Fruit fly (Drosophila melanogaster) whole organism, embryonic: Measurements from ENCODE around the gene Prosbeta2.
A peak's percentile ranks its signal among the peaks of the same experiment; 100 is the strongest.

ENCODE experiments used
- Awh ChIP-seq: fragments of 200-800 bp; sonication (Bioruptor generic); IDR thresholded peaks from 2 replicates; pipeline ENCODE4, ENCODE4 v1.3.6; 2022; ENCODE audit warnings: missing biosample characterization, missing genetic modification characterization
- CG1024 ChIP-seq: fragments of 200-800 bp; sonication (Bioruptor generic); IDR thresholded peaks from 2 replicates; pipeline ENCODE4 v1.3.6; 2022; ENCODE audit warnings: missing biosample characterization, missing genetic modification characterization
- CG10366 ChIP-seq: fragments of 200-800 bp; sonication (Bioruptor generic); IDR thresholded peaks from 2 replicates; pipeline ENCODE4 v1.3.6; 2022; ENCODE audit warnings: missing biosample characterization, missing genetic modification characterization
- CG10431 ChIP-seq: fragments of 200-800 bp; sonication (Bioruptor generic); optimal IDR thresholded peaks from 3 replicates; lab custom pipeline; 2018; ENCODE audit warnings: missing biosample characterization, mild to moderate bottlenecking, missing genetic modification characterization
- CG11504 ChIP-seq: fragments of 200-800 bp; sonication (Bioruptor generic); optimal IDR thresholded peaks from 3 replicates; lab custom pipeline; 2019; ENCODE audit warnings: missing biosample characterization, mild to moderate bottlenecking, missing genetic modification characterization, moderate library complexity
- CG12299 ChIP-seq: fragments of 200-800 bp; sonication (Bioruptor generic); optimal IDR thresholded peaks from 2 replicates; lab custom pipeline; 2018; ENCODE audit warnings: missing biosample characterization, mild to moderate bottlenecking, missing genetic modification characterization
- CG12942 ChIP-seq: fragments of 200-800 bp; sonication (Bioruptor generic); optimal IDR thresholded peaks from 3 replicates; lab custom pipeline; 2016; ENCODE audit warnings: missing biosample characterization, missing genetic modification characterization
- CG13624 ChIP-seq: fragments of 200-800 bp; sonication (Bioruptor generic); optimal IDR thresholded peaks from 2 replicates; lab custom pipeline; 2016; ENCODE audit warnings: missing biosample characterization, missing genetic modification characterization
- CG15269 ChIP-seq: fragments of 200-800 bp; sonication (Bioruptor generic); optimal IDR thresholded peaks from 2 replicates; lab custom pipeline; 2018; ENCODE audit warnings: missing biosample characterization, mild to moderate bottlenecking, missing genetic modification characterization, moderate library complexity
- CG15479 ChIP-seq: fragments of 200-800 bp; sonication (Bioruptor generic); optimal IDR thresholded peaks from 3 replicates; lab custom pipeline; 2019; ENCODE audit warnings: missing biosample characterization, mild to moderate bottlenecking, missing genetic modification characterization, moderate library complexity
- CG1602 ChIP-seq: fragments of 200-800 bp; sonication (Bioruptor generic); optimal IDR thresholded peaks from 3 replicates; lab custom pipeline; 2016; ENCODE audit warnings: missing biosample characterization, missing genetic modification characterization
- CG1603 ChIP-seq: fragments of 200-800 bp; sonication (Bioruptor generic); optimal IDR thresholded peaks from 2 replicates; lab custom pipeline; 2019; ENCODE audit warnings: missing biosample characterization, mild to moderate bottlenecking, missing genetic modification characterization, moderate library complexity
- CG16779 ChIP-seq: fragments of 200-800 bp; sonication (Bioruptor generic); IDR thresholded peaks from 2 replicates; pipeline ENCODE4 v1.3.6; 2022; ENCODE audit warnings: missing biosample characterization, missing genetic modification characterization
- CG16813 ChIP-seq: fragments of 200-800 bp; sonication (Bioruptor generic); IDR thresholded peaks from 3 replicates; pipeline ENCODE4 v1.3.6; 2022; ENCODE audit warnings: missing biosample characterization, missing genetic modification characterization; ENCODE audit not compliant: partially characterized antibody
- CG16863 ChIP-seq: fragments of 200-800 bp; sonication (Bioruptor generic); optimal IDR thresholded peaks from 3 replicates; lab custom pipeline; 2016; ENCODE audit warnings: missing biosample characterization, missing genetic modification characterization
- CG17361 ChIP-seq: fragments of 200-800 bp; sonication (Bioruptor generic); IDR thresholded peaks from 3 replicates; pipeline ENCODE4 v1.3.6; 2022; ENCODE audit warnings: missing biosample characterization, missing genetic modification characterization
- CG17829 ChIP-seq: fragments of 200-800 bp; optimal IDR thresholded peaks from 2 replicates; lab custom pipeline; 2019; ENCODE audit warnings: missing biosample characterization, mild to moderate bottlenecking, missing genetic modification characterization, moderate library complexity
- CG2199 ChIP-seq: fragments of 200-800 bp; sonication (Bioruptor generic); IDR thresholded peaks from 3 replicates; pipeline ENCODE4 v1.3.6; 2022; ENCODE audit warnings: missing biosample characterization, missing genetic modification characterization
- CG3281 ChIP-seq: fragments of 200-800 bp; sonication (Bioruptor generic); optimal IDR thresholded peaks from 3 replicates; lab custom pipeline; 2017; ENCODE audit warnings: missing biosample characterization, mild to moderate bottlenecking, missing genetic modification characterization
- CG4282 ChIP-seq: fragments of 200-800 bp; sonication (Bioruptor generic); optimal IDR thresholded peaks from 2 replicates; lab custom pipeline; 2016; ENCODE audit warnings: missing biosample characterization, missing genetic modification characterization
- CG4424 ChIP-seq: fragments of 200-800 bp; sonication (Bioruptor generic); optimal IDR thresholded peaks from 3 replicates; lab custom pipeline; 2016; ENCODE audit warnings: missing biosample characterization, missing genetic modification characterization
- CG7963 ChIP-seq: fragments of 200-800 bp; sonication (Bioruptor generic); IDR thresholded peaks from 3 replicates; pipeline ENCODE4 v1.3.6; 2022; ENCODE audit warnings: missing biosample characterization, missing genetic modification characterization; ENCODE audit not compliant: partially characterized antibody
- CTCF ChIP-seq: fragments of 200-800 bp; sonication (Bioruptor generic); optimal IDR thresholded peaks from 2 replicates; lab custom pipeline; 2017; ENCODE audit warnings: missing biosample characterization, mild to moderate bottlenecking, missing genetic modification characterization, moderate library complexity
- Dp ChIP-seq: fragments of 200-800 bp; sonication (Bioruptor generic); optimal IDR thresholded peaks from 2 replicates; lab custom pipeline; 2018; ENCODE audit warnings: missing biosample characterization, mild to moderate bottlenecking, missing genetic modification characterization, moderate library complexity
- Hmx ChIP-seq: fragments of 200-800 bp; sonication (Bioruptor generic); optimal IDR thresholded peaks from 2 replicates; lab custom pipeline; 2016; ENCODE audit warnings: missing biosample characterization, missing genetic modification characterization
- Hr39 ChIP-seq: fragments of >200 bp; optimal IDR thresholded peaks from 2 replicates; lab custom pipeline; 2017
- Hr51 ChIP-seq, 2 experiments: fragments of 200-800 bp; sonication (Bioruptor generic); optimal IDR thresholded peaks; 2 replicates in 1 of 2; 3 replicates in 1 of 2; lab custom pipeline; 2016 to 2018; ENCODE audit warnings: missing biosample characterization in 2 of 2, missing genetic modification characterization in 2 of 2, mild to moderate bottlenecking in 1 of 2, moderate library complexity in 1 of 2
- Hsf ChIP-seq: fragments of 200-800 bp; sonication (Bioruptor generic); optimal IDR thresholded peaks from 3 replicates; lab custom pipeline; 2016; ENCODE audit warnings: missing biosample characterization, missing genetic modification characterization
- Lhr ChIP-seq: fragments of 200-800 bp; sonication (Bioruptor generic); optimal IDR thresholded peaks from 3 replicates; lab custom pipeline; 2017; ENCODE audit warnings: mild to moderate bottlenecking, missing biosample characterization, missing genetic modification reagents, missing genetic modification characterization
- NfI ChIP-seq: fragments of 200-800 bp; sonication (Bioruptor generic); optimal IDR thresholded peaks from 3 replicates; lab custom pipeline; 2018; ENCODE audit warnings: missing biosample characterization, mild to moderate bottlenecking, missing genetic modification characterization, moderate library complexity
- Opbp ChIP-seq: fragments of 200-800 bp; sonication (Bioruptor generic); IDR thresholded peaks from 3 replicates; pipeline ENCODE4 v1.3.6; 2022; ENCODE audit warnings: missing biosample characterization, missing genetic modification characterization; ENCODE audit not compliant: partially characterized antibody
- Xrp1 ChIP-seq: fragments of 200-800 bp; sonication (Bioruptor generic); IDR thresholded peaks from 2 replicates; pipeline ENCODE4 v1.3.6; 2022; ENCODE audit warnings: missing biosample characterization, missing genetic modification characterization
- al ChIP-seq: fragments of 200-800 bp; sonication (Bioruptor generic); IDR thresholded peaks from 2 replicates; pipeline ENCODE4 v1.3.6; 2022; ENCODE audit warnings: missing biosample characterization, missing genetic modification characterization
- ap ChIP-seq: fragments of 200-800 bp; sonication (Bioruptor generic); IDR thresholded peaks from 2 replicates; pipeline ENCODE4 v1.3.6; 2022; ENCODE audit warnings: missing biosample characterization, missing genetic modification characterization
- ara ChIP-seq: fragments of 200-800 bp; sonication (Bioruptor generic); IDR thresholded peaks from 2 replicates; pipeline ENCODE4 v1.3.6; 2022; ENCODE audit warnings: missing biosample characterization, missing genetic modification characterization
- ato ChIP-seq: fragments of 200-800 bp; sonication (Bioruptor generic); IDR thresholded peaks from 2 replicates; pipeline ENCODE4 v1.3.6; 2022; ENCODE audit warnings: missing biosample characterization, missing genetic modification characterization; ENCODE audit not compliant: partially characterized antibody
- az2 ChIP-seq: fragments of 200-800 bp; sonication (Bioruptor generic); optimal IDR thresholded peaks from 3 replicates; lab custom pipeline; 2016; ENCODE audit warnings: missing biosample characterization, missing genetic modification characterization
- br ChIP-seq: fragments of >200 bp; optimal IDR thresholded peaks from 2 replicates; lab custom pipeline; 2017
- cas ChIP-seq: fragments of 200-800 bp; sonication (Bioruptor generic); IDR thresholded peaks from 2 replicates; pipeline ENCODE4 v1.3.6; 2022; ENCODE audit warnings: missing biosample characterization, missing genetic modification characterization
- chm ChIP-seq: fragments of 200-800 bp; sonication (Bioruptor generic); IDR thresholded peaks from 2 replicates; pipeline ENCODE4 v1.3.6; 2022; ENCODE audit warnings: missing biosample characterization, missing genetic modification characterization
- chn ChIP-seq: fragments of 200-800 bp; sonication (Bioruptor generic); optimal IDR thresholded peaks from 2 replicates; lab custom pipeline; 2016; ENCODE audit warnings: missing biosample characterization, missing genetic modification characterization
- dati ChIP-seq: fragments of 200-800 bp; sonication (Bioruptor generic); IDR thresholded peaks from 2 replicates; pipeline ENCODE4 v1.3.6; 2022; ENCODE audit warnings: missing biosample characterization, missing genetic modification characterization
- dmrt11E ChIP-seq: fragments of 200-800 bp; sonication (Bioruptor generic); optimal IDR thresholded peaks from 3 replicates; lab custom pipeline; 2018; ENCODE audit warnings: missing biosample characterization, mild to moderate bottlenecking, missing genetic modification characterization, moderate library complexity
- gt ChIP-seq: fragments of 200-800 bp; sonication (Bioruptor generic); IDR thresholded peaks from 2 replicates; pipeline ENCODE4 v1.3.6; 2022; ENCODE audit warnings: missing biosample characterization, missing genetic modification characterization
- ham ChIP-seq: fragments of 200-800 bp; sonication (Bioruptor generic); IDR thresholded peaks from 2 replicates; pipeline ENCODE4 v1.3.6; 2022; ENCODE audit warnings: missing biosample characterization, missing genetic modification characterization
- lola ChIP-seq, 3 experiments: fragments of >200 bp in 2 of 3; fragments of 200-800 bp in 1 of 3; sonication (Bioruptor generic) in 1 of 3; optimal IDR thresholded peaks; 2 replicates each; lab custom pipeline; 2017 to 2019; ENCODE audit warnings: missing biosample characterization in 3 of 3, missing genetic modification characterization in 3 of 3, mild to moderate bottlenecking in 1 of 3, moderate library complexity in 1 of 3
- mam ChIP-seq: fragments of 200-800 bp; sonication (Bioruptor generic); optimal IDR thresholded peaks from 3 replicates; lab custom pipeline; 2016; ENCODE audit warnings: missing biosample characterization, missing genetic modification characterization
- mld ChIP-seq: fragments of 200-800 bp; sonication (Bioruptor generic); IDR thresholded peaks from 3 replicates; pipeline ENCODE4 v1.3.6; 2022; ENCODE audit warnings: missing biosample characterization, missing genetic modification characterization; ENCODE audit not compliant: partially characterized antibody
- prd ChIP-seq, 3 experiments: fragments of >200 bp in 2 of 3; fragments of 200-800 bp in 1 of 3; sonication (Bioruptor generic) in 1 of 3; optimal IDR thresholded peaks in 2 of 3; IDR thresholded peaks in 1 of 3; 2 replicates in 2 of 3; 3 replicates in 1 of 3; pipeline versions ENCODE4 v1.3.6 to Lab custom; 2017 to 2022; ENCODE audit warnings: missing biosample characterization in 1 of 3, missing genetic modification characterization in 1 of 3
- stwl ChIP-seq: fragments of 200-800 bp; sonication (Bioruptor generic); optimal IDR thresholded peaks from 3 replicates; lab custom pipeline; 2018; ENCODE audit warnings: missing biosample characterization, mild to moderate bottlenecking, missing genetic modification characterization, moderate library complexity
- tll ChIP-seq, 2 experiments: fragments of 200-800 bp in 1 of 2; fragments of >200 bp in 1 of 2; sonication (Bioruptor generic) in 1 of 2; optimal IDR thresholded peaks; 2 replicates each; lab custom pipeline; 2017 to 2019; ENCODE audit warnings: missing biosample characterization in 2 of 2, missing genetic modification characterization in 2 of 2, mild to moderate bottlenecking in 1 of 2, moderate library complexity in 1 of 2

Prosbeta2 gene

DNA sequence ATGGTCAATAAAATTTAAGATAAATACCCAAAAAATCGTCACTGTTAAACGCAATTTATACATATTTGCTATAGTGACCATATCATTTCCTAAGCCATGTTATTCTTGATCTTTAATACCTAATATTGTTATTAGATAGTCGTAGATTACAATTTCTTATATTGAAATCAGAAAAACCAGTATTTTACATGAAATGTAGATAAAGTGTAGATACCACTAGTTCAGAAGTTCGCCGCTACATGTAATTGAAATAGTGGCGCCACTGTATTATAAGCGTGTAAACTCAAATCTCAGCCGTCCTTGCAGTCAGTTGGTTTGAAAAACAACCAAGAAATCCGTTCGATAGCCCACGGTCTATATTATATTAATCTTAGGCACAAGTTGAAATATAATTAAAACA lies 48.3 kb downstream of the Prosbeta2 start (continued):
- 0 out of 2 replicates have a peak, but pooled peaks have one; percentile 5 for TF ChIP-seq ara (GFP tag; lab: Robert Waterston, UW)
- peak; percentile 57 for TF ChIP-seq stwl
- no peak for TF ChIP-seq CG15269 (tag; lab: Kevin White, UChicago)
- no peak for TF ChIP-seq chm (GFP tag; lab: Robert Waterston, UW)
- TF ChIP-seq ap (GFP tag; lab: Robert Waterston, UW), result no peak
- no peak for TF ChIP-seq Awh (GFP tag; lab: Robert Waterston, UW)
- no peak for TF ChIP-seq CG15479 (GFP tag; lab: Kevin White, UChicago)
- TF ChIP-seq al (GFP tag; lab: Robert Waterston, UW), result no peak
- no peak for TF ChIP-seq CG12299 (tag; lab: Kevin White, UChicago)
- peak; percentile 1 for TF ChIP-seq NfI (GFP tag; lab: Kevin White, UChicago)
- no peak for TF ChIP-seq tll (GFP tag; optimal IDR thresholded peaks at IDR 0.05; lab: Kevin White, UChicago)
- TF ChIP-seq dmrt11E (tag; lab: Kevin White, UChicago), result peak; percentile 21
- no peak for TF ChIP-seq CG16779 (GFP tag; lab: Robert Waterston, UW)
- peak; percentile 15 for TF ChIP-seq CG1603 (tag; lab: Kevin White, UChicago)
- TF ChIP-seq CG4282 (GFP tag; lab: Kevin White, UChicago), result no peak
- TF ChIP-seq br (lab: Kevin White, UChicago), result no peak
- peak; percentile 7 for TF ChIP-seq az2
- TF ChIP-seq CG16863, result no peak
- TF ChIP-seq CG13624 (GFP tag; lab: Kevin White, UChicago), result no peak
- TF ChIP-seq CG17361 (GFP tag; lab: Robert Waterston, UW), result 0 out of 3 replicates have a peak, but pooled peaks have one; percentile 10
- no peak for TF ChIP-seq CG10431
- TF ChIP-seq cas (GFP tag; lab: Robert Waterston, UW), result no peak
- TF ChIP-seq CG4424 (GFP tag; lab: Kevin White, UChicago), result no peak
- no peak for TF ChIP-seq CG10366 (GFP tag; lab: Robert Waterston, UW)
- peak; percentile 28 for TF ChIP-seq Hsf (GFP tag; lab: Kevin White, UChicago)
- TF ChIP-seq prd (optimal IDR thresholded peaks at IDR 0.05; lab: Kevin White, UChicago), result no peak
- TF ChIP-seq prd (GFP tag; IDR thresholded peaks at IDR 0.05; lab: Robert Waterston, UW), result no peak
- no peak for TF ChIP-seq CG3281 (GFP tag; lab: Kevin White, UChicago)
- no peak for TF ChIP-seq CG12942 (GFP tag; lab: Kevin White, UChicago)
- no peak for TF ChIP-seq chn (GFP tag; lab: Kevin White, UChicago)
- peak; percentile 2; the same call in 1 of the 2 replicates for TF ChIP-seq CG1024 (GFP tag; lab: Robert Waterston, UW)
- no peak for TF ChIP-seq Hr39 (lab: Kevin White, UChicago)
- TF ChIP-seq Dp (GFP tag; lab: Kevin White, UChicago), result peak; percentile 11
- TF ChIP-seq gt, result no peak
- TF ChIP-seq mld (GFP tag; lab: Robert Waterston, UW), result no peak
- peak in 1 of 2 experiments; percentile 14 for TF ChIP-seq Hr51 (GFP tag; optimal IDR thresholded peaks at IDR 0.05; lab: Kevin White, UChicago)
- no peak for TF ChIP-seq Xrp1
- TF ChIP-seq ato (GFP tag; lab: Robert Waterston, UW), result no peak
- TF ChIP-seq ham (GFP tag; lab: Robert Waterston, UW), result no peak
- TF ChIP-seq CG7963 (GFP tag; lab: Robert Waterston, UW), result peak; percentile 62; the same call in 1 of the 3 replicates
- no peak for TF ChIP-seq CG1602
- no peak for TF ChIP-seq Lhr (GFP tag; lab: Kevin White, UChicago)
- TF ChIP-seq Hmx (GFP tag; lab: Kevin White, UChicago), result no peak
- no peak for TF ChIP-seq lola (GFP tag; optimal IDR thresholded peaks at IDR 0.05; lab: Kevin White, UChicago)
- peak; percentile 94 for TF ChIP-seq CTCF (GFP tag; lab: Kevin White, UChicago)
- peak; percentile 66 for TF ChIP-seq CG16813 (GFP tag; lab: Robert Waterston, UW)
- 0 out of 3 replicates have a peak, but pooled peaks have one; percentile 39 for TF ChIP-seq Opbp (GFP tag; lab: Robert Waterston, UW)
- no peak for TF ChIP-seq CG11504 (tag; lab: Kevin White, UChicago)
- TF ChIP-seq mam (GFP tag; lab: Kevin White, UChicago), result no peak
- no peak for TF ChIP-seq dati (GFP tag; lab: Robert Waterston, UW)
- peak; percentile 65; the same call in 2 of the 3 replicates for TF ChIP-seq CG2199 (GFP tag; lab: Robert Waterston, UW)
- TF ChIP-seq CG17829, result peak; percentile 2
